Worm (Caenorhabditis elegans): ENCODE data around the gene ZK1320.5.

Gene ZK1320.5

DNA sequence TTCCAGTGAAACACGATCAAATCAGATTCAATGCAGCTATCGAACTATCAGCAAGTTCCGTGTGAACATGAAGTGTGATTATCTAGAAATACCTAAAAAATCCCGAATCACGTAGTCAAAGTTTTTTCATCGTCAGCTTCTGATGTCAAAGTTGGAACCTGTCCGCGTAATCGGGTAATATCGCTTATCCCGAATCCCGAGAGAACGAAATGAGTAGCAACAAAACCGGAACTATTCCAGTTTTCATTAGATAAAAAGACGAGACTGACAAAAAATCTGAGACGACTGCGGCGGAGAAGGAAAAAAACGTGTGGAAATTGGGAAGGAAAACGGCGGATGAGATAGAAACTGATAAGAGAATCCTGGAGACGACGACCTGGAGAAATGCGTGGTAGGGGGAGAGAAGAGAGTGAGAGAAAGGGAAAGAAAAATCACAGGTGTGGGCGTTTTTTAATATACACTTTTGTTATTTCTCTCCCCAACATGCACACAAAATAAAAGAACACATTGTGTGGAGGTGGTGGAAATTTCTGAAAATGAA lies 45.4 kb downstream of the ZK1320.5 start:
- TF ChIP-seq hmg-11 (tag; optimal IDR thresholded peaks at IDR 0.05): no peak
- TF ChIP-seq mdl-1 (tag; optimal IDR thresholded peaks at IDR 0.05): no peak
- TF ChIP-seq zag-1 (tag; optimal IDR thresholded peaks at IDR 0.05): no peak
- peak; percentile 68 for TF ChIP-seq elt-2 (tag; optimal IDR thresholded peaks at IDR 0.05)
- TF ChIP-seq nhr-237 (tag; optimal IDR thresholded peaks at IDR 0.05): no peak
- no peak for TF ChIP-seq sea-2 (GFP tag; optimal IDR thresholded peaks at IDR 0.05)
- no peak for TF ChIP-seq ceh-28 (tag; optimal IDR thresholded peaks at IDR 0.05)
- peak; percentile 81 for TF ChIP-seq ama-1 (optimal IDR thresholded peaks at IDR 0.05)
- no peak for TF ChIP-seq nhr-67 (tag; optimal IDR thresholded peaks at IDR 0.05)
- peak; percentile 43 for TF ChIP-seq nfya-1 (tag; optimal IDR thresholded peaks at IDR 0.05; ENCODE audit: insufficient read depth)
- no peak for TF ChIP-seq lin-15B (tag; optimal IDR thresholded peaks at IDR 0.05)
- peak in 1 of 3 experiments; percentile 43 for TF ChIP-seq elt-3 (tag; optimal IDR thresholded peaks at IDR 0.05)
- TF ChIP-seq tbx-2 (tag; optimal IDR thresholded peaks at IDR 0.05): no peak
- no peak for TF ChIP-seq fkh-2 (tag; optimal IDR thresholded peaks at IDR 0.05)
- TF ChIP-seq nhr-23 (tag; optimal IDR thresholded peaks at IDR 0.05): peak; percentile 10

DNA sequence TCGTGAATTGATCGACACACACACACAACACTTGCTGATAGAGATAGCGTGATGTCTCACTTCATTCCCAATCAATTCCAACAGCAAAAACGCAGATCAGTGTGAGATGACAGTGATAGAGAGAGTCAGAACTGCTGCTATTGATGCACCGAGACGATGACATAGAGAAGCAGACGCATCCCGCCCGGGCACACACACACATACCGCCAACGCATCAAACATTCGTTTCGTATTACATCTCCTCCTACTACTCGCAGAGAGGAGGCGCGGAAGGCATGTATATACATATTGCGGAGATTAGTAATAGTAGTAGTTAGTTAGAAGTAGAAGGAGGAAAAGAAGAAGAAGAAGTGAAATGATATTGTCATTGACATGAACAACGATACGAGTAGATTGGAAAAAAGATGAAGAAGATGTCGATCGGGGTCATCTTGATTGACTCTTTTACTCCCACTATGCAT lies 46.0 kb downstream of the ZK1320.5 start:
- TF ChIP-seq fkh-10 (GFP tag; optimal IDR thresholded peaks at IDR 0.05) (no peak), lsy-12 (tag; optimal IDR thresholded peaks at IDR 0.05) (peak; percentile 4), elt-3 (tag; optimal IDR thresholded peaks at IDR 0.05) (peak in 2 of 3 experiments; percentile 34 to 92), ceh-9 (tag; optimal IDR thresholded peaks at IDR 0.05) (no peak), unc-39 (tag; optimal IDR thresholded peaks at IDR 0.05) (no peak), tbx-2 (tag; optimal IDR thresholded peaks at IDR 0.05) (no peak), pqm-1 (tag; optimal IDR thresholded peaks at IDR 0.05) (peak; percentile 44), nhr-12 (tag; optimal IDR thresholded peaks at IDR 0.05) (no peak), nhr-76 (tag; optimal IDR thresholded peaks at IDR 0.05) (no peak), ceh-28 (tag; optimal IDR thresholded peaks at IDR 0.05) (peak; percentile 74), elt-2 (tag; optimal IDR thresholded peaks at IDR 0.05) (peak; percentile 75), mml-1 (tag; optimal IDR thresholded peaks at IDR 0.05) (no peak), mdl-1 (tag; optimal IDR thresholded peaks at IDR 0.05) (peak; percentile 18), egl-27 (tag; optimal IDR thresholded peaks at IDR 0.05) (no peak), unc-62 (GFP tag; optimal IDR thresholded peaks at IDR 0.05) (no peak), ceh-82 (tag; optimal IDR thresholded peaks at IDR 0.05) (peak; percentile 40), pha-4 (tag; optimal IDR thresholded peaks at IDR 0.05) (peak; percentile 47), ztf-4 (tag; optimal IDR thresholded peaks at IDR 0.05) (no peak), fkh-2 (tag; optimal IDR thresholded peaks at IDR 0.05) (no peak), nhr-43 (tag; optimal IDR thresholded peaks at IDR 0.05; ENCODE audit: poor library complexity, severe bottlenecking) (no peak), aly-2 (tag; optimal IDR thresholded peaks at IDR 0.05) (no peak), zag-1 (tag; optimal IDR thresholded peaks at IDR 0.05) (no peak), fos-1 (tag; optimal IDR thresholded peaks at IDR 0.05) (no peak), daf-12 (tag; optimal IDR thresholded peaks at IDR 0.05) (no peak), ceh-16 (tag; optimal IDR thresholded peaks at IDR 0.05) (no peak), nfya-1 (tag; optimal IDR thresholded peaks at IDR 0.05; ENCODE audit: insufficient read depth) (peak; percentile 40), jun-1 (tag; optimal IDR thresholded peaks at IDR 0.05) (peak; percentile 57), elt-1 (tag; optimal IDR thresholded peaks at IDR 0.05) (peak; percentile 89), nhr-67 (tag; optimal IDR thresholded peaks at IDR 0.05) (no peak), ZK546.5 (tag; optimal IDR thresholded peaks at IDR 0.05) (no peak), snpc-4 (tag; optimal IDR thresholded peaks at IDR 0.05) (no peak), nhr-77 (tag; optimal IDR thresholded peaks at IDR 0.05) (peak; percentile 20), ama-1 (optimal IDR thresholded peaks at IDR 0.05) (peak; percentile 92), nhr-237 (tag; optimal IDR thresholded peaks at IDR 0.05) (no peak), sea-2 (GFP tag; optimal IDR thresholded peaks at IDR 0.05) (no peak), lin-15B (tag; optimal IDR thresholded peaks at IDR 0.05) (no peak), R02D3.7 (tag; optimal IDR thresholded peaks at IDR 0.05) (peak; percentile 9), nhr-11 (tag; optimal IDR thresholded peaks at IDR 0.05) (no peak), egl-5 (tag; optimal IDR thresholded peaks at IDR 0.05) (no peak), skn-1 (tag; optimal IDR thresholded peaks at IDR 0.05) (no peak), nhr-28 (tag; optimal IDR thresholded peaks at IDR 0.05) (no peak), eor-1 (tag; optimal IDR thresholded peaks at IDR 0.05) (no peak), ztf-11 (tag; optimal IDR thresholded peaks at IDR 0.05) (no peak), hmg-11 (tag; optimal IDR thresholded peaks at IDR 0.05) (no peak), lin-39 (tag; optimal IDR thresholded peaks at IDR 0.05) (peak; percentile 48), nhr-23 (tag; optimal IDR thresholded peaks at IDR 0.05) (peak; percentile 70), nhr-25 (tag; optimal IDR thresholded peaks at IDR 0.05) (peak; percentile 76)

Data from whole organism, L3 larva.